Worm (Caenorhabditis elegans) whole organism, L1 larva: ENCODE results near the gene lec-9.

Experiments
- C04F5.9 ChIP-seq: sonication (generic microtip); optimal IDR thresholded peaks from 2 replicates; lab custom pipeline; 2016; ENCODE audit warnings: missing genetic modification characterization, missing compliant biosample characterization
- ama-1 ChIP-seq: fragments of 150-350 bp; optimal IDR thresholded peaks from 2 replicates; lab custom pipeline; 2014
- elt-3 ChIP-seq, 6 experiments: fragments of 150-350 bp in 1 of 6; sonication (generic microtip); optimal IDR thresholded peaks; 2 replicates each; lab custom pipeline; 2017 to 2018; ENCODE audit warnings: missing biosample characterization in 6 of 6, missing genetic modification characterization in 6 of 6, inconsistent platforms in 1 of 6
- fkh-10 ChIP-seq: sonication (generic microtip); optimal IDR thresholded peaks from 2 replicates; lab custom pipeline; 2017; ENCODE audit warnings: missing biosample characterization, missing genetic modification reagents, missing genetic modification characterization
- lsy-2 ChIP-seq, 2 experiments: fragments of 150-350 bp; optimal IDR thresholded peaks; 2 replicates each; lab custom pipeline; 2014; ENCODE audit warnings: missing biosample characterization in 2 of 2, missing genetic modification characterization in 2 of 2
- mep-1 ChIP-seq: fragments of 150-350 bp; optimal IDR thresholded peaks from 2 replicates; lab custom pipeline; 2014; ENCODE audit warnings: missing biosample characterization, missing genetic modification characterization
- nhr-11 ChIP-seq: fragments of 150-350 bp; optimal IDR thresholded peaks from 2 replicates; lab custom pipeline; 2014; ENCODE audit warnings: missing biosample characterization, missing genetic modification characterization
- nhr-12 ChIP-seq: sonication (generic microtip); optimal IDR thresholded peaks from 2 replicates; lab custom pipeline; 2017; ENCODE audit warnings: missing biosample characterization, missing genetic modification characterization
- nhr-20 ChIP-seq: sonication (generic microtip); optimal IDR thresholded peaks from 2 replicates; lab custom pipeline; 2016; ENCODE audit warnings: mild to moderate bottlenecking, missing genetic modification characterization, missing compliant biosample characterization
- nhr-90 ChIP-seq: sonication (generic microtip); optimal IDR thresholded peaks from 2 replicates; lab custom pipeline; 2016; ENCODE audit warnings: mild to moderate bottlenecking, missing genetic modification characterization, missing compliant biosample characterization; ENCODE audit not compliant: poor library complexity
- pag-3 ChIP-seq: sonication (generic microtip); optimal IDR thresholded peaks from 2 replicates; lab custom pipeline; 2017; ENCODE audit warnings: missing genetic modification characterization, mild to moderate bottlenecking, missing compliant biosample characterization, antibody characterized with exemption, borderline replicate concordance; ENCODE audit not compliant: insufficient read depth
- skn-1 ChIP-seq: fragments of 150-350 bp; optimal IDR thresholded peaks from 2 replicates; lab custom pipeline; 2014; ENCODE audit warnings: missing biosample characterization, missing genetic modification characterization
- snpc-4 ChIP-seq: fragments of 150-350 bp; optimal IDR thresholded peaks from 2 replicates; lab custom pipeline; 2014; ENCODE audit warnings: missing biosample characterization, missing genetic modification characterization
- snu-23 ChIP-seq: sonication (generic microtip); optimal IDR thresholded peaks from 2 replicates; lab custom pipeline; 2016; ENCODE audit warnings: missing genetic modification characterization, missing compliant biosample characterization

DNA sequence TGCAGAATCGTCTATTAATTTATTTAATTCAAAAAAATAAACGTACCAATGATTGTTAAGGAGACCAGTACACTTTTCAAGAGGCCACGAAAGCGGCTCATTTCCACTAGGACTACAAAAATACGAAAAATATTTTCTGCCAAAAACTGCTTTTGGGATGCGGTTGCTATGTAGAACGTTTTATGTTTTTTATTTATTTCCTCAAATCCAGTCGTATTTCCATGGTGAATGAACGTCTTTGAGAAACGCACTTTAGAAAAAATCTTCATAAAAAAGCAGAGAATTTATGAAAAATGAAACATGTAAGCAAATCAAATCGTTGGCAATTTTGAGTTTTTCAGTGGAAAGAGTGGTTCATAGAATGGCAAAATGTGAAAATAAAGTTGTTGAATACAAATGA is 32.9 kb upstream of the lec-9 start, which contains the start of gene F39B3.7:
- no peak for TF ChIP-seq lsy-2 (tag; optimal IDR thresholded peaks at IDR 0.05; lab: Kevin White, UChicago)
- TF ChIP-seq snpc-4 (tag; lab: Kevin White, UChicago), result no peak
- TF ChIP-seq ama-1 (lab: Kevin White, UChicago), result no peak
- TF ChIP-seq nhr-20 (tag; lab: Kevin White, UChicago), result no peak
- TF ChIP-seq pag-3, result no peak
- TF ChIP-seq nhr-90 (tag; lab: Kevin White, UChicago), result no peak
- TF ChIP-seq nhr-12 (tag; lab: Kevin White, UChicago), result no peak
- no peak for TF ChIP-seq mep-1 (tag; lab: Kevin White, UChicago)
- no peak for TF ChIP-seq C04F5.9 (tag; lab: Kevin White, UChicago)
- TF ChIP-seq snu-23 (GFP tag; lab: Kevin White, UChicago), result no peak
- TF ChIP-seq elt-3 (tag; optimal IDR thresholded peaks at IDR 0.05; lab: Kevin White, UChicago), result no peak
- no peak for TF ChIP-seq skn-1 (tag; lab: Kevin White, UChicago)
- TF ChIP-seq nhr-11, result no peak
- no peak for TF ChIP-seq fkh-10
